Worm (Caenorhabditis elegans): ENCODE results near the gene nhr-56.
A peak's percentile ranks its signal among the peaks of the same experiment; 100 is the strongest.

nhr-56 gene

DNA sequence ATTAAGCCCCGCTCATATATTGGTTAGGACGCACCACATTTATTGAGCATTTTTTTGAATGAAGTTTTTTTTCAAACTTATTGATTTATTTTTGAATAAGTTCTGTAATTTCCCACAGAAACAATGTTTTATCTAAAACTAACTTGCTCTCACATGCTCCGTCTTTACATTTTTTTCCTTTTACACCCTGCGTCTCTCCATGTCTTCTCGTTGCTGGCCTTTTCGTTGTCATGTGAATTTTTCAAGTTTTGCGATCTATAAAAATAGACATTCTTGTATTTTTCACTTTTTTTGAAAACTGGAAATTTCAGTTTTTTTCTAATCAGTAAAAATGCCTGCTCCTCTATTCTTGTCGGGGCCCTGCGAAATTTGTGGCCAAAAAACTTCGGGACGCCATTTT is 12.1 kb downstream of the nhr-56 start, which contains the start of gene nhr-134:
Gene nhr-134, plus strand, starts transcription at position 312 of the 400 bp plus-strand sequence.
- peak; percentile 4 for TF ChIP-seq nhr-80 (tag; optimal IDR thresholded peaks at IDR 0.05)
- TF ChIP-seq attf-5 (GFP tag; optimal IDR thresholded peaks at IDR 0.05) = peak; percentile 34
- TF ChIP-seq Y79H2A.3 (GFP tag; conservative IDR thresholded peaks at IDR 0.05) = no peak
- no peak for TF ChIP-seq ztf-6 (GFP tag; IDR thresholded peaks at IDR 0.05)
- TF ChIP-seq hmg-1.2 (GFP tag; IDR thresholded peaks at IDR 0.05) = peak; percentile 52; the same call in 1 of the 2 replicates
- TF ChIP-seq F37B4.10 (GFP tag; IDR thresholded peaks at IDR 0.05) = no peak
- TF ChIP-seq sea-2 (GFP tag; IDR thresholded peaks at IDR 0.05) = no peak
- no peak for TF ChIP-seq cebp-1 (GFP tag; IDR thresholded peaks at IDR 0.05)
- peak; percentile 25 for TF ChIP-seq cebp-1 (tag; optimal IDR thresholded peaks at IDR 0.05)
- no peak for TF ChIP-seq F55B11.4 (tag; optimal IDR thresholded peaks at IDR 0.05; ENCODE audit: borderline replicate concordance, insufficient read depth)

DNA sequence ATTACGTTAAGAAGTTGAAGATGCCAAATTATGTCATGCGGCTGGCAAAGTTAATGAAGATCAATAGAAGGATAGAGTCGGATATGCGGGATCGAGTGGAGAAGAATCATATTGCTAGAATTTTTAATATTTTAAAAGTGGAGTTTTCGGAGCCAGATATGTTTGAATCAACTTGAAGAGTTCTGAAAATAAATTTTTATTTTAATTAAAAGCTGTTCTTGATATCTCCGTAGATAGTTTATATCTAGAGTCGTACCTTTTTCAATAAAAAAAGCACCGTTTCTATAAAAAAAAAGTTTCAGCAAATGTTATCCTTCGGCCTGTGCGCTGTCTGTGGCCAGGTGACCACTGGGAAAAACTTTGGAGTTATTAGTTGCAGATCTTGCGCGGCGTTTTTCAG is 14.4 kb downstream of the nhr-56 start, which contains the start of gene nhr-96:
Gene nhr-96, plus strand, starts transcription at position 301 of the 400 bp plus-strand sequence.
- TF ChIP-seq snpc-4 (GFP tag; optimal IDR thresholded peaks at IDR 0.05) (no peak), snpc-4 (tag; optimal IDR thresholded peaks at IDR 0.05) (no peak), lsl-1 (GFP tag; optimal IDR thresholded peaks at IDR 0.05) (no peak), lin-35 (GFP tag; optimal IDR thresholded peaks at IDR 0.05) (no peak), aptf-3 (GFP tag; IDR thresholded peaks at IDR 0.05) (no peak), Y56A3A.18 (GFP tag; IDR thresholded peaks at IDR 0.05) (no peak), B0035.1 (tag; optimal IDR thresholded peaks at IDR 0.05) (no peak), madf-6 (GFP tag; IDR thresholded peaks at IDR 0.05) (no peak), F55B11.4 (tag; optimal IDR thresholded peaks at IDR 0.05; ENCODE audit: borderline replicate concordance, insufficient read depth) (no peak), sdz-38 (tag; optimal IDR thresholded peaks at IDR 0.05) (no peak), hmg-1.2 (GFP tag; IDR thresholded peaks at IDR 0.05) (no peak), F57A8.1 (GFP tag; optimal IDR thresholded peaks at IDR 0.05) (no peak), lag-1 (GFP tag; IDR thresholded peaks at IDR 0.05) (no peak), ztf-6 (GFP tag; IDR thresholded peaks at IDR 0.05) (no peak), ccch-3 (GFP tag; optimal IDR thresholded peaks at IDR 0.05) (no peak), ZK185.1 (tag; optimal IDR thresholded peaks at IDR 0.05; ENCODE audit: poor library complexity, severe bottlenecking) (no peak)

DNA sequence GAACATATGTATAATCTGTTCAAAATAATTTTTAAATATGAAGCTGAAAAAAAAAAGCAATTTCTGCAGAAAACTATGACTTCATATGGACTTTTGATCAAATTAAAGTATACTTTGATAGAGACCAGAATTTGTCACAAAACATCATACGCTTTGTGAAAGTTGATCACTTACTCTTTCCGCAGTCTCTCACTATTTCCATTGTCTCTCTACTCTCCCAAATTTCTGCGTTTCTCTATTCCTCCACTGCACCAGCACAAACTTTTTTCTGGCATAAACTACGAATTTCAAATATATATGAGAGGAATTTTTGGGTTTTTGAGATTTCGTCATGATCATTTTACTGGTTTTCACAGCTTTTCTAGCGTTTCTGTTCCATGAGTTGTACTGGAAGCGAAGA is 17.0 kb downstream of the nhr-56 start, which contains the start of gene cyp-33C4:
Gene cyp-33C4, plus strand, starts transcription at position 293 of the 400 bp plus-strand sequence.
- TF ChIP-seq F33H1.4 (GFP tag; IDR thresholded peaks at IDR 0.05) (no peak), nfya-1 (tag; optimal IDR thresholded peaks at IDR 0.05; ENCODE audit: borderline replicate concordance, insufficient read depth) (no peak), nhr-80 (tag; optimal IDR thresholded peaks at IDR 0.05) (peak; percentile 33), ceh-58 (GFP tag; IDR thresholded peaks at IDR 0.05) (no peak), hmg-1.2 (GFP tag; IDR thresholded peaks at IDR 0.05) (peak; percentile 71; the same call in 1 of the 2 replicates), cebp-1 (GFP tag; IDR thresholded peaks at IDR 0.05) (0 out of 2 replicates have a peak, but pooled peaks have one; percentile 27), cebp-1 (tag; optimal IDR thresholded peaks at IDR 0.05) (peak; percentile 55)

DNA sequence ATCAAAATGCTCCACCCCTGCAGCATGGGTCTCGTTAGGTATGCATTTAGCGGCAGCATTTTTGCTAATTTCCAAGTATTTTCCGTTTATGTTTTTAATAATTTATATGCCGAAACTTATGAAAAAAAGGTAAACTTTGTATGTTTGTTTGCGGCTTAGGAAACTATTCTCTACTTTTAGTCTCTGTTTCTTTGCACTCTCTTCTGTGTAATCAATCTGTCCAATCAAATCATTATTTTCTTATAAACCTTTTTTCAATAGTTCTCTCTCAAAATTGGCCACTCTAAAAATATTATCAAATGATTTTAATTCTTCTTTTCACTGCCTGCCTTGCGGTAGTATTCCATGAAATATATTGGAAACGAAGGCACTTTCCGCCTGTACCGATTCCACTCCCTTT is 19.2 kb downstream of the nhr-56 start:
- no peak for TF ChIP-seq F22D6.2 (tag; optimal IDR thresholded peaks at IDR 0.05)
- no peak for TF ChIP-seq ceh-40 (GFP tag; IDR thresholded peaks at IDR 0.05)
- TF ChIP-seq egrh-3 (GFP tag; IDR thresholded peaks at IDR 0.05) = no peak
- TF ChIP-seq F57A8.1 (GFP tag; optimal IDR thresholded peaks at IDR 0.05) = no peak
- no peak for TF ChIP-seq ceh-27 (GFP tag; optimal IDR thresholded peaks at IDR 0.05)
- TF ChIP-seq ztf-26 (tag; optimal IDR thresholded peaks at IDR 0.05) = no peak
- TF ChIP-seq ztf-3 (GFP tag; optimal IDR thresholded peaks at IDR 0.05) = no peak
- TF ChIP-seq F37B4.10 (GFP tag; IDR thresholded peaks at IDR 0.05) = no peak
- TF ChIP-seq nhr-80 (tag; optimal IDR thresholded peaks at IDR 0.05) = no peak
- no peak for TF ChIP-seq repo-1 (tag; optimal IDR thresholded peaks at IDR 0.05)
- no peak for TF ChIP-seq aptf-3 (GFP tag; IDR thresholded peaks at IDR 0.05)
- TF ChIP-seq ama-1 (optimal IDR thresholded peaks at IDR 0.05) = no peak
- no peak for TF ChIP-seq ama-1 (GFP tag; optimal IDR thresholded peaks at IDR 0.05)
